Fruit fly (Drosophila melanogaster): ENCODE data around the gene mura.

Gene mura

dm6 chr3R:9559413-9560014 lies 7.9 kb upstream of the mura start, which contains the start of the genes AP-1mu and MBD-like (continued):
- TF ChIP-seq CG11085 (GFP tag; IDR thresholded peaks at IDR 0.05) (no peak), CG14860 (GFP tag; IDR thresholded peaks at IDR 0.05; ENCODE audit: partially characterized antibody) (no peak), CG17361 (GFP tag; IDR thresholded peaks at IDR 0.05) (peak; percentile 76), CG1233 (GFP tag; optimal IDR thresholded peaks at IDR 0.05) (peak; percentile 51), CG7987 (GFP tag; optimal IDR thresholded peaks at IDR 0.05) (peak; percentile 4), hth (optimal IDR thresholded peaks at IDR 0.05) (no peak), CG1792 (GFP tag; optimal IDR thresholded peaks at IDR 0.05) (peak; percentile 66), CG2678 (tag; optimal IDR thresholded peaks at IDR 0.05) (peak; percentile 64), CG3726 (GFP tag; IDR thresholded peaks at IDR 0.05) (no peak), maf-S (GFP tag; optimal IDR thresholded peaks at IDR 0.05) (peak; percentile 63), CG4617 (GFP tag; optimal IDR thresholded peaks at IDR 0.05; ENCODE audit: borderline replicate concordance) (peak; percentile 96), ara (GFP tag; IDR thresholded peaks at IDR 0.05) (no peak), mirr (GFP tag; optimal IDR thresholded peaks at IDR 0.05) (no peak), Atf-2 (GFP tag; optimal IDR thresholded peaks at IDR 0.05) (peak; percentile 28), CG8765 (GFP tag; IDR thresholded peaks at IDR 0.05) (peak; percentile 43; the same call in 1 of the 2 replicates), CG42726 (GFP tag; IDR thresholded peaks at IDR 0.05; ENCODE audit: partially characterized antibody) (0 out of 2 replicates have a peak, but pooled peaks have one; percentile 3), crp (GFP tag; optimal IDR thresholded peaks at IDR 0.05) (peak in 1 of 2 experiments; percentile 76), sob (GFP tag; IDR thresholded peaks at IDR 0.05) (peak; percentile 60), Chrac-16 (GFP tag; optimal IDR thresholded peaks at IDR 0.05) (peak; percentile 65), hkb (optimal IDR thresholded peaks at IDR 0.05) (peak; percentile 88), hkb (GFP tag; IDR thresholded peaks at IDR 0.05) (0 out of 2 replicates have a peak, but pooled peaks have one; percentile 42), CG8281 (tag; optimal IDR thresholded peaks at IDR 0.05) (no peak), CG11398 (GFP tag; optimal IDR thresholded peaks at IDR 0.05) (peak; percentile 34), slbo (GFP tag; IDR thresholded peaks at IDR 0.05) (peak; percentile 80), CG7786 (GFP tag; optimal IDR thresholded peaks at IDR 0.05) (peak; percentile 60), CG7372 (GFP tag; IDR thresholded peaks at IDR 0.05) (peak; percentile 60), stwl (tag; optimal IDR thresholded peaks at IDR 0.05) (peak; percentile 73), CG16779 (GFP tag; IDR thresholded peaks at IDR 0.05) (no peak), Eip74EF (GFP tag; optimal IDR thresholded peaks at IDR 0.05) (no peak), CG14441 (GFP tag; IDR thresholded peaks at IDR 0.05) (peak; percentile 50), crc (GFP tag; optimal IDR thresholded peaks at IDR 0.05) (peak; percentile 30), H15 (GFP tag; IDR thresholded peaks at IDR 0.05) (0 out of 3 replicates have a peak, but pooled peaks have one; percentile 18), Doc3 (GFP tag; IDR thresholded peaks at IDR 0.05; ENCODE audit: partially characterized antibody) (no peak), Rfx (GFP tag; IDR thresholded peaks at IDR 0.05) (peak; percentile 76), vnd (GFP tag; IDR thresholded peaks at IDR 0.05; ENCODE audit: partially characterized antibody) (no peak), Sry-δ (GFP tag; optimal IDR thresholded peaks at IDR 0.05) (peak; percentile 65), ranshi (GFP tag; IDR thresholded peaks at IDR 0.05) (peak; percentile 58; the same call in 1 of the 2 replicates), her (GFP tag; optimal IDR thresholded peaks at IDR 0.05) (peak; percentile 9), Atf3 (GFP tag; optimal IDR thresholded peaks at IDR 0.05) (peak; percentile 65), exex (tag; optimal IDR thresholded peaks at IDR 0.05) (no peak), CG17829 (tag; optimal IDR thresholded peaks at IDR 0.05) (peak; percentile 57), phol (tag; optimal IDR thresholded peaks at IDR 0.05) (peak; percentile 75), CG2120 (GFP tag; optimal IDR thresholded peaks at IDR 0.05) (peak; percentile 86), CG14710 (tag; optimal IDR thresholded peaks at IDR 0.05) (peak; percentile 81), Dek (tag; optimal IDR thresholded peaks at IDR 0.05) (peak; percentile 50), CG12155 (GFP tag; optimal IDR thresholded peaks at IDR 0.05) (peak; percentile 74), Hey (tag; optimal IDR thresholded peaks at IDR 0.05) (no peak), CG11247 (GFP tag; IDR thresholded peaks at IDR 0.05) (0 out of 2 replicates have a peak, but pooled peaks have one; percentile 47), tll (GFP tag; optimal IDR thresholded peaks at IDR 0.05) (no peak), CG6689 (GFP tag; IDR thresholded peaks at IDR 0.05) (peak; percentile 68)
